Fruit fly (Drosophila melanogaster) whole organism, embryonic: ENCODE data around the gene CG4653.

Experiments
- Aef1 ChIP-seq: fragments of 200-800 bp; sonication (Bioruptor generic); IDR thresholded peaks from 3 replicates; pipeline ENCODE4 v1.3.6; 2022; ENCODE audit warnings: missing biosample characterization, missing genetic modification characterization
- Awh ChIP-seq: fragments of 200-800 bp; sonication (Bioruptor generic); IDR thresholded peaks from 2 replicates; pipeline ENCODE4, ENCODE4 v1.3.6; 2022; ENCODE audit warnings: missing biosample characterization, missing genetic modification characterization
- CG10274 ChIP-seq: fragments of 200-800 bp; sonication (Bioruptor generic); optimal IDR thresholded peaks from 3 replicates; lab custom pipeline; 2017; ENCODE audit warnings: missing biosample characterization, mild to moderate bottlenecking, missing genetic modification characterization
- CG10462 ChIP-seq: fragments of 200-800 bp; sonication (Bioruptor generic); optimal IDR thresholded peaks from 2 replicates; lab custom pipeline; 2016; ENCODE audit warnings: missing biosample characterization, missing genetic modification characterization
- CG10543 ChIP-seq: fragments of 200-800 bp; sonication (Bioruptor generic); optimal IDR thresholded peaks from 3 replicates; lab custom pipeline; 2017; ENCODE audit warnings: missing biosample characterization, mild to moderate bottlenecking, missing genetic modification characterization, moderate library complexity
- CG11093 ChIP-seq: fragments of 200-800 bp; sonication (Bioruptor generic); IDR thresholded peaks from 3 replicates; pipeline ENCODE4 v1.3.6; 2022; ENCODE audit warnings: missing biosample characterization, missing genetic modification characterization
- CG11723 ChIP-seq: fragments of 200-800 bp; sonication (Bioruptor generic); optimal IDR thresholded peaks from 2 replicates; lab custom pipeline; 2017; ENCODE audit warnings: missing biosample characterization, mild to moderate bottlenecking, missing genetic modification characterization
- CG12236 ChIP-seq: fragments of 200-800 bp; sonication (Bioruptor generic); optimal IDR thresholded peaks from 2 replicates; lab custom pipeline; 2016; ENCODE audit warnings: missing biosample characterization, missing genetic modification characterization
- CG1792 ChIP-seq: fragments of 200-800 bp; sonication (Bioruptor generic); optimal IDR thresholded peaks from 2 replicates; lab custom pipeline; 2016; ENCODE audit warnings: missing biosample characterization, missing genetic modification characterization
- CG18599 ChIP-seq: fragments of 200-800 bp; sonication (Bioruptor generic); optimal IDR thresholded peaks from 3 replicates; lab custom pipeline; 2017; ENCODE audit warnings: missing biosample characterization, missing genetic modification characterization, mild to moderate bottlenecking, moderate library complexity, missing genetic modification reagents
- CG32532 ChIP-seq: fragments of 200-800 bp; sonication (Bioruptor generic); IDR thresholded peaks from 2 replicates; pipeline ENCODE4 v1.3.6; 2022; ENCODE audit warnings: missing biosample characterization, missing genetic modification characterization
- CG4404 ChIP-seq: fragments of 200-800 bp; sonication (Bioruptor generic); IDR thresholded peaks from 2 replicates; pipeline ENCODE4 v1.3.6; 2022; ENCODE audit warnings: missing biosample characterization, missing genetic modification characterization
- CG4424 ChIP-seq: fragments of 200-800 bp; sonication (Bioruptor generic); optimal IDR thresholded peaks from 3 replicates; lab custom pipeline; 2016; ENCODE audit warnings: missing biosample characterization, missing genetic modification characterization
- CG5180 ChIP-seq: fragments of 200-800 bp; sonication (Bioruptor generic); optimal IDR thresholded peaks from 3 replicates; lab custom pipeline; 2017; ENCODE audit warnings: missing biosample characterization, missing genetic modification characterization, mild to moderate bottlenecking, moderate library complexity, missing genetic modification reagents
- CG7271 ChIP-seq: fragments of 200-800 bp; sonication (Bioruptor generic); optimal IDR thresholded peaks from 2 replicates; lab custom pipeline; 2018; ENCODE audit warnings: missing biosample characterization, mild to moderate bottlenecking, missing genetic modification characterization, moderate library complexity
- CG7839 ChIP-seq: fragments of 200-800 bp; sonication (Bioruptor generic); optimal IDR thresholded peaks from 3 replicates; lab custom pipeline; 2018; ENCODE audit warnings: missing biosample characterization, mild to moderate bottlenecking, missing genetic modification characterization, moderate library complexity
- CG7928 ChIP-seq: fragments of 200-800 bp; sonication (Bioruptor generic); optimal IDR thresholded peaks from 2 replicates; lab custom pipeline; 2017; ENCODE audit warnings: missing biosample characterization, mild to moderate bottlenecking, missing genetic modification characterization
- CG7963 ChIP-seq: fragments of 200-800 bp; sonication (Bioruptor generic); IDR thresholded peaks from 3 replicates; pipeline ENCODE4 v1.3.6; 2022; ENCODE audit warnings: missing biosample characterization, missing genetic modification characterization; ENCODE audit not compliant: partially characterized antibody
- CG8290 ChIP-seq, 3 experiments: fragments of 200-800 bp; sonication (Bioruptor generic); optimal IDR thresholded peaks; 2 replicates each; lab custom pipeline; 2016 to 2019; ENCODE audit warnings: missing biosample characterization in 3 of 3, missing genetic modification characterization in 3 of 3, mild to moderate bottlenecking in 2 of 3, moderate library complexity in 1 of 3
- CG8765 ChIP-seq: fragments of 200-800 bp; sonication (Bioruptor generic); IDR thresholded peaks from 2 replicates; pipeline ENCODE4 v1.3.6; 2022; ENCODE audit warnings: missing biosample characterization, missing genetic modification characterization
- CG8924 ChIP-seq: fragments of 200-800 bp; optimal IDR thresholded peaks from 3 replicates; lab custom pipeline; 2019; ENCODE audit warnings: missing biosample characterization, mild to moderate bottlenecking, missing genetic modification characterization, moderate library complexity
- Dad ChIP-seq: fragments of 200-800 bp; sonication (Bioruptor generic); optimal IDR thresholded peaks from 3 replicates; lab custom pipeline; 2016; ENCODE audit warnings: missing biosample characterization, missing genetic modification characterization
- Ets97D ChIP-seq: fragments of 200-800 bp; sonication (Bioruptor generic); optimal IDR thresholded peaks from 3 replicates; lab custom pipeline; 2016; ENCODE audit warnings: missing biosample characterization, missing genetic modification characterization
- HLH4C ChIP-seq: fragments of 200-800 bp; sonication (Bioruptor generic); IDR thresholded peaks from 3 replicates; pipeline ENCODE4 v1.3.6; 2022; ENCODE audit warnings: missing biosample characterization, missing genetic modification characterization; ENCODE audit not compliant: partially characterized antibody
- HLH54F ChIP-seq: fragments of 200-800 bp; sonication (Bioruptor generic); optimal IDR thresholded peaks from 3 replicates; lab custom pipeline; 2016; ENCODE audit warnings: missing biosample characterization, missing genetic modification characterization
- HmgZ ChIP-seq: fragments of 200-800 bp; sonication (Bioruptor generic); optimal IDR thresholded peaks from 2 replicates; lab custom pipeline; 2018; ENCODE audit warnings: missing biosample characterization, mild to moderate bottlenecking, missing genetic modification characterization
- Hr3 ChIP-seq: fragments of 200-800 bp; sonication (Bioruptor generic); optimal IDR thresholded peaks from 3 replicates; lab custom pipeline; 2016; ENCODE audit warnings: missing biosample characterization, missing genetic modification characterization
- NC2α ChIP-seq: fragments of 200-800 bp; sonication (Bioruptor generic); optimal IDR thresholded peaks from 2 replicates; lab custom pipeline; 2016; ENCODE audit warnings: missing biosample characterization, missing genetic modification characterization
- Pdp1 ChIP-seq, 2 experiments: fragments of 200-800 bp; sonication (Bioruptor generic); optimal IDR thresholded peaks; 3 replicates each; lab custom pipeline; 2016; ENCODE audit warnings: missing biosample characterization in 2 of 2, missing genetic modification characterization in 2 of 2, mild to moderate bottlenecking in 1 of 2, moderate library complexity in 1 of 2
- Ssrp ChIP-seq: fragments of 200-800 bp; sonication (Bioruptor generic); optimal IDR thresholded peaks from 2 replicates; lab custom pipeline; 2018; ENCODE audit warnings: missing biosample characterization, mild to moderate bottlenecking, missing genetic modification characterization, moderate library complexity
- cad ChIP-seq: fragments of >200 bp; optimal IDR thresholded peaks from 2 replicates; lab custom pipeline; 2017; ENCODE audit warnings: missing biosample characterization, missing genetic modification characterization
- cato ChIP-seq: fragments of 200-800 bp; sonication (Bioruptor generic); optimal IDR thresholded peaks from 2 replicates; lab custom pipeline; 2016; ENCODE audit warnings: missing biosample characterization, missing genetic modification characterization, borderline replicate concordance
- crol ChIP-seq: fragments of 200-800 bp; sonication (Bioruptor generic); IDR thresholded peaks from 2 replicates; pipeline ENCODE4 v1.3.6; 2022; ENCODE audit warnings: missing biosample characterization, missing genetic modification characterization
- da ChIP-seq: fragments of 200-800 bp; sonication (Bioruptor generic); optimal IDR thresholded peaks from 2 replicates; lab custom pipeline; 2016; ENCODE audit warnings: missing biosample characterization, missing genetic modification characterization
- dysf ChIP-seq: fragments of 200-800 bp; sonication (Bioruptor generic); IDR thresholded peaks from 3 replicates; pipeline ENCODE4 v1.3.6; 2022; ENCODE audit warnings: missing biosample characterization, missing genetic modification characterization
- en ChIP-seq: fragments of 200-800 bp; sonication (Bioruptor generic); optimal IDR thresholded peaks from 2 replicates; lab custom pipeline; 2016; ENCODE audit warnings: missing biosample characterization, missing genetic modification characterization
- exex ChIP-seq: fragments of 200-800 bp; sonication (Bioruptor generic); optimal IDR thresholded peaks from 4 replicates; lab custom pipeline; 2018; ENCODE audit warnings: missing biosample characterization, mild to moderate bottlenecking, missing genetic modification characterization, moderate library complexity
- grau ChIP-seq: fragments of 200-800 bp; optimal IDR thresholded peaks from 3 replicates; lab custom pipeline; 2019; ENCODE audit warnings: missing biosample characterization, mild to moderate bottlenecking, missing genetic modification characterization, moderate library complexity
- gro ChIP-seq: fragments of 200-800 bp; sonication (Bioruptor generic); optimal IDR thresholded peaks from 2 replicates; lab custom pipeline; 2016; ENCODE audit warnings: missing biosample characterization, missing genetic modification characterization
- hb ChIP-seq: fragments of 200-800 bp; sonication (Bioruptor generic); IDR thresholded peaks from 3 replicates; pipeline ENCODE4 v1.3.6; 2022; ENCODE audit warnings: missing biosample characterization, missing genetic modification characterization; ENCODE audit not compliant: partially characterized antibody
- jigr1 ChIP-seq: fragments of 200-800 bp; sonication (Bioruptor generic); IDR thresholded peaks from 3 replicates; pipeline ENCODE4 v1.3.6; 2022; ENCODE audit warnings: missing biosample characterization, missing genetic modification characterization
- kah ChIP-seq: fragments of 200-800 bp; sonication (Bioruptor generic); optimal IDR thresholded peaks from 2 replicates; lab custom pipeline; 2018; ENCODE audit warnings: missing biosample characterization, mild to moderate bottlenecking, missing genetic modification characterization
- knrl ChIP-seq: fragments of 200-800 bp; sonication (Bioruptor generic); IDR thresholded peaks from 3 replicates; pipeline ENCODE4 v1.3.6; 2022; ENCODE audit warnings: missing biosample characterization, missing genetic modification characterization; ENCODE audit not compliant: partially characterized antibody
- nau ChIP-seq: fragments of 200-800 bp; sonication (Bioruptor generic); optimal IDR thresholded peaks from 3 replicates; lab custom pipeline; 2017; ENCODE audit warnings: missing biosample characterization, mild to moderate bottlenecking, missing genetic modification characterization, missing genetic modification reagents
- psq ChIP-seq: fragments of 200-800 bp; sonication (Bioruptor generic); optimal IDR thresholded peaks from 2 replicates; lab custom pipeline; 2017; ENCODE audit warnings: missing biosample characterization, missing genetic modification characterization
- run ChIP-seq: fragments of 200-800 bp; sonication (Bioruptor generic); optimal IDR thresholded peaks from 3 replicates; lab custom pipeline; 2018; ENCODE audit warnings: missing biosample characterization, mild to moderate bottlenecking, missing genetic modification characterization
- sens-2 ChIP-seq: fragments of 200-800 bp; sonication (Bioruptor generic); IDR thresholded peaks from 2 replicates; pipeline ENCODE4 v1.3.6; 2022; ENCODE audit warnings: missing biosample characterization, missing genetic modification characterization
- seq ChIP-seq: fragments of 200-800 bp; sonication (Bioruptor generic); IDR thresholded peaks from 2 replicates; pipeline ENCODE4 v1.3.6; 2022; ENCODE audit warnings: missing biosample characterization, missing genetic modification characterization
- tgo ChIP-seq: fragments of 200-800 bp; sonication (Bioruptor generic); IDR thresholded peaks from 3 replicates; pipeline ENCODE4 v1.3.6; 2022; ENCODE audit warnings: missing biosample characterization, missing genetic modification characterization
- tx ChIP-seq: fragments of 200-800 bp; sonication (Bioruptor generic); optimal IDR thresholded peaks from 2 replicates; lab custom pipeline; 2016; ENCODE audit warnings: missing biosample characterization, missing genetic modification characterization
- vvl ChIP-seq: fragments of 200-800 bp; sonication (Bioruptor generic); IDR thresholded peaks from 2 replicates; pipeline ENCODE4 v1.3.6; 2022; ENCODE audit warnings: missing biosample characterization, missing genetic modification characterization

The CG4653 gene

dm6 chrX:16655724-16656235 lies 48.1 kb upstream of the CG4653 start (continued):
- TF ChIP-seq crol (GFP tag; lab: Robert Waterston, UW) = no peak; the same call in 1 of the 2 replicates
- no peak for TF ChIP-seq Aef1 (GFP tag; lab: Robert Waterston, UW)
- TF ChIP-seq CG11723 (GFP tag; lab: Kevin White, UChicago) = no peak
- TF ChIP-seq en (GFP tag; lab: Kevin White, UChicago) = no peak
- no peak for TF ChIP-seq psq (GFP tag; lab: Kevin White, UChicago)
- no peak for TF ChIP-seq run
- no peak for TF ChIP-seq cato (GFP tag; lab: Kevin White, UChicago)
- no peak for TF ChIP-seq Ssrp (tag; lab: Kevin White, UChicago)
- no peak for TF ChIP-seq knrl (GFP tag; lab: Robert Waterston, UW)
- no peak for TF ChIP-seq CG1792 (GFP tag; lab: Kevin White, UChicago)
- no peak for TF ChIP-seq HLH4C (GFP tag; lab: Robert Waterston, UW)
- no peak for TF ChIP-seq CG7928
- TF ChIP-seq tx = no peak
- TF ChIP-seq da = no peak
- TF ChIP-seq Ets97D (GFP tag; lab: Kevin White, UChicago) = no peak
- peak; percentile 40 for TF ChIP-seq CG18599 (GFP tag; lab: Kevin White, UChicago)
- peak; percentile 34 for TF ChIP-seq gro (GFP tag; lab: Kevin White, UChicago)
- peak in 1 of 2 experiments; percentile 47 for TF ChIP-seq Pdp1 (GFP tag; optimal IDR thresholded peaks at IDR 0.05; lab: Kevin White, UChicago)
- TF ChIP-seq Hr3 (GFP tag; lab: Kevin White, UChicago) = no peak
- TF ChIP-seq jigr1 (GFP tag; lab: Robert Waterston, UW) = no peak
- TF ChIP-seq CG5180 (GFP tag; lab: Kevin White, UChicago) = no peak
- TF ChIP-seq cad (GFP tag; lab: Kevin White, UChicago) = no peak
- no peak for TF ChIP-seq nau (GFP tag; lab: Kevin White, UChicago)
- TF ChIP-seq Awh (GFP tag; lab: Robert Waterston, UW) = no peak
- TF ChIP-seq CG11093 (GFP tag; lab: Robert Waterston, UW) = no peak
- no peak for TF ChIP-seq sens-2 (GFP tag; lab: Robert Waterston, UW)
- no peak for TF ChIP-seq Dad (GFP tag; lab: Kevin White, UChicago)
- TF ChIP-seq grau (tag; lab: Kevin White, UChicago) = peak; percentile 3
- no peak for TF ChIP-seq NC2α (GFP tag; lab: Kevin White, UChicago)
- TF ChIP-seq HLH54F (GFP tag; lab: Kevin White, UChicago) = no peak
- peak; percentile 74 for TF ChIP-seq exex
- no peak for TF ChIP-seq CG32532
- no peak for TF ChIP-seq CG7271
- TF ChIP-seq HmgZ (tag; lab: Kevin White, UChicago) = peak; percentile 57
- TF ChIP-seq tgo (GFP tag; lab: Robert Waterston, UW) = no peak
- no peak for TF ChIP-seq CG7839
- TF ChIP-seq CG10462 (GFP tag; lab: Kevin White, UChicago) = no peak
- peak; percentile 25 for TF ChIP-seq CG8924 (tag; lab: Kevin White, UChicago)
- TF ChIP-seq kah = peak; percentile 63
- TF ChIP-seq CG12236 = no peak
- no peak for TF ChIP-seq CG7963 (GFP tag; lab: Robert Waterston, UW)
- TF ChIP-seq CG10274 (GFP tag; lab: Kevin White, UChicago) = no peak
- TF ChIP-seq CG4424 (GFP tag; lab: Kevin White, UChicago) = no peak
- peak; percentile 41; the same call in 1 of the 2 replicates for TF ChIP-seq vvl (GFP tag; lab: Robert Waterston, UW)
- peak; percentile 75 for TF ChIP-seq CG10543
- no peak for TF ChIP-seq dysf (GFP tag; lab: Robert Waterston, UW)
- no peak for TF ChIP-seq hb (GFP tag; lab: Robert Waterston, UW)
- no peak for TF ChIP-seq CG4404
- TF ChIP-seq seq = no peak
- TF ChIP-seq CG8765 (GFP tag; lab: Robert Waterston, UW) = no peak
- no peak for TF ChIP-seq CG8290 (GFP tag; optimal IDR thresholded peaks at IDR 0.05; lab: Kevin White, UChicago)
- TF ChIP-seq CG8290 (tag; optimal IDR thresholded peaks at IDR 0.05; lab: Kevin White, UChicago) = peak in 1 of 2 experiments; percentile 28
